Fruit fly (Drosophila melanogaster) whole organism, embryonic: ENCODE measurements around the gene pyd.

Experiments used
- Awh ChIP-seq: fragments of 200-800 bp; sonication (Bioruptor generic); IDR thresholded peaks from 2 replicates; pipeline ENCODE4, ENCODE4 v1.3.6; 2022; ENCODE audit warnings: missing biosample characterization, missing genetic modification characterization
- Bdp1 ChIP-seq: fragments of 200-800 bp; sonication (Bioruptor generic); optimal IDR thresholded peaks from 3 replicates; lab custom pipeline; 2016; ENCODE audit warnings: missing biosample characterization, missing genetic modification characterization
- C15 ChIP-seq: fragments of 200-800 bp; sonication (Bioruptor generic); IDR thresholded peaks from 3 replicates; pipeline ENCODE4 v1.3.6; 2022; ENCODE audit warnings: missing biosample characterization, missing genetic modification characterization
- CG10267 ChIP-seq: fragments of 200-800 bp; sonication (Bioruptor generic); optimal IDR thresholded peaks from 2 replicates; lab custom pipeline; 2018; ENCODE audit warnings: missing biosample characterization, mild to moderate bottlenecking, missing genetic modification characterization, moderate library complexity
- CG15269 ChIP-seq: fragments of 200-800 bp; sonication (Bioruptor generic); optimal IDR thresholded peaks from 2 replicates; lab custom pipeline; 2018; ENCODE audit warnings: missing biosample characterization, mild to moderate bottlenecking, missing genetic modification characterization, moderate library complexity
- CG15479 ChIP-seq: fragments of 200-800 bp; sonication (Bioruptor generic); optimal IDR thresholded peaks from 3 replicates; lab custom pipeline; 2019; ENCODE audit warnings: missing biosample characterization, mild to moderate bottlenecking, missing genetic modification characterization, moderate library complexity
- CG17359 ChIP-seq: fragments of 200-800 bp; sonication (Bioruptor generic); optimal IDR thresholded peaks from 3 replicates; lab custom pipeline; 2018; ENCODE audit warnings: missing biosample characterization, mild to moderate bottlenecking, missing genetic modification characterization, moderate library complexity
- CG30020 ChIP-seq: fragments of 200-800 bp; optimal IDR thresholded peaks from 2 replicates; lab custom pipeline; 2019; ENCODE audit warnings: missing biosample characterization, mild to moderate bottlenecking, missing genetic modification characterization, moderate library complexity
- CG3163 ChIP-seq: fragments of 200-800 bp; sonication (Bioruptor generic); optimal IDR thresholded peaks from 3 replicates; lab custom pipeline; 2016; ENCODE audit warnings: missing biosample characterization, missing genetic modification characterization
- CG32767 ChIP-seq: fragments of 200-800 bp; sonication (Bioruptor generic); IDR thresholded peaks from 2 replicates; pipeline ENCODE4 v1.3.6; 2022; ENCODE audit warnings: missing biosample characterization, missing genetic modification characterization
- CG4707 ChIP-seq: fragments of 200-800 bp; sonication (Bioruptor generic); optimal IDR thresholded peaks from 2 replicates; lab custom pipeline; 2018; ENCODE audit warnings: missing biosample characterization, mild to moderate bottlenecking, missing genetic modification characterization, moderate library complexity
- CG6791 ChIP-seq: fragments of 200-800 bp; sonication (Bioruptor generic); IDR thresholded peaks from 3 replicates; pipeline ENCODE4 v1.3.6; 2022; ENCODE audit warnings: missing biosample characterization, missing genetic modification characterization; ENCODE audit not compliant: partially characterized antibody
- CG8924 ChIP-seq: fragments of 200-800 bp; optimal IDR thresholded peaks from 3 replicates; lab custom pipeline; 2019; ENCODE audit warnings: missing biosample characterization, mild to moderate bottlenecking, missing genetic modification characterization, moderate library complexity
- CG9437 ChIP-seq: fragments of 200-800 bp; sonication (Bioruptor generic); optimal IDR thresholded peaks from 2 replicates; lab custom pipeline; 2018; ENCODE audit warnings: missing biosample characterization, mild to moderate bottlenecking, missing genetic modification characterization
- CoRest ChIP-seq: fragments of 200-800 bp; sonication (Bioruptor generic); optimal IDR thresholded peaks from 3 replicates; lab custom pipeline; 2018; ENCODE audit warnings: missing biosample characterization, mild to moderate bottlenecking, missing genetic modification characterization, moderate library complexity
- Dll ChIP-seq: fragments of 200-800 bp; sonication (Bioruptor generic); IDR thresholded peaks from 4 replicates; pipeline ENCODE4 v1.3.6; 2022; ENCODE audit warnings: missing biosample characterization, missing genetic modification characterization; ENCODE audit not compliant: partially characterized antibody
- Dref ChIP-seq: fragments of 200-800 bp; sonication (Bioruptor generic); IDR thresholded peaks from 2 replicates; pipeline ENCODE4 v1.3.6; 2022; ENCODE audit warnings: missing biosample characterization, missing genetic modification characterization
- Fer3 ChIP-seq: fragments of 200-800 bp; sonication (Bioruptor generic); optimal IDR thresholded peaks from 2 replicates; lab custom pipeline; 2018; ENCODE audit warnings: missing biosample characterization, mild to moderate bottlenecking, missing genetic modification characterization, moderate library complexity
- HmgD ChIP-seq: fragments of 200-800 bp; sonication (Bioruptor generic); optimal IDR thresholded peaks from 3 replicates; lab custom pipeline; 2016; ENCODE audit warnings: missing biosample characterization, missing genetic modification characterization
- Lhr ChIP-seq: fragments of 200-800 bp; sonication (Bioruptor generic); optimal IDR thresholded peaks from 3 replicates; lab custom pipeline; 2017; ENCODE audit warnings: mild to moderate bottlenecking, missing biosample characterization, missing genetic modification reagents, missing genetic modification characterization
- Optix ChIP-seq: fragments of 200-800 bp; sonication (Bioruptor generic); IDR thresholded peaks from 3 replicates; pipeline ENCODE4 v1.3.6; 2022; ENCODE audit warnings: missing biosample characterization, missing genetic modification characterization
- Ptx1 ChIP-seq: fragments of 200-800 bp; sonication (Bioruptor generic); IDR thresholded peaks from 2 replicates; pipeline ENCODE4 v1.3.6; 2022; ENCODE audit warnings: missing biosample characterization, missing genetic modification characterization
- Sox102F ChIP-seq: fragments of 200-800 bp; sonication (Bioruptor generic); optimal IDR thresholded peaks from 2 replicates; lab custom pipeline; 2018; ENCODE audit warnings: missing biosample characterization, mild to moderate bottlenecking, missing genetic modification characterization, moderate library complexity
- Spps ChIP-seq: fragments of 200-800 bp; sonication (Bioruptor generic); optimal IDR thresholded peaks from 2 replicates; lab custom pipeline; 2018; ENCODE audit warnings: missing biosample characterization, mild to moderate bottlenecking, missing genetic modification characterization
- Ssrp ChIP-seq: fragments of 200-800 bp; sonication (Bioruptor generic); optimal IDR thresholded peaks from 2 replicates; lab custom pipeline; 2018; ENCODE audit warnings: missing biosample characterization, mild to moderate bottlenecking, missing genetic modification characterization, moderate library complexity
- Xrp1 ChIP-seq: fragments of 200-800 bp; sonication (Bioruptor generic); IDR thresholded peaks from 2 replicates; pipeline ENCODE4 v1.3.6; 2022; ENCODE audit warnings: missing biosample characterization, missing genetic modification characterization
- abd-A ChIP-seq: fragments of 200-800 bp; sonication (Bioruptor generic); optimal IDR thresholded peaks from 3 replicates; lab custom pipeline; 2019; ENCODE audit warnings: missing biosample characterization, mild to moderate bottlenecking, missing genetic modification characterization, moderate library complexity
- croc ChIP-seq: fragments of 200-800 bp; sonication (Bioruptor generic); conservative IDR thresholded peaks from 3 replicates; pipeline ENCODE4 v1.3.6; 2022; ENCODE audit warnings: missing biosample characterization, missing genetic modification characterization
- esg ChIP-seq: fragments of 200-800 bp; sonication (Bioruptor generic); conservative IDR thresholded peaks from 2 replicates; pipeline ENCODE4 v1.3.6; 2022; ENCODE audit warnings: missing biosample characterization, missing genetic modification characterization
- gem ChIP-seq: fragments of 200-800 bp; sonication (Bioruptor generic); optimal IDR thresholded peaks from 2 replicates; lab custom pipeline; 2019; ENCODE audit warnings: missing biosample characterization, mild to moderate bottlenecking, missing genetic modification characterization, moderate library complexity
- grn ChIP-seq: fragments of 200-800 bp; sonication (Bioruptor generic); optimal IDR thresholded peaks from 3 replicates; lab custom pipeline; 2017; ENCODE audit warnings: missing biosample characterization, missing genetic modification characterization
- ind ChIP-seq: fragments of 200-800 bp; sonication (Bioruptor generic); optimal IDR thresholded peaks from 3 replicates; lab custom pipeline; 2016; ENCODE audit warnings: missing biosample characterization, missing genetic modification characterization
- jigr1 ChIP-seq: fragments of 200-800 bp; sonication (Bioruptor generic); IDR thresholded peaks from 3 replicates; pipeline ENCODE4 v1.3.6; 2022; ENCODE audit warnings: missing biosample characterization, missing genetic modification characterization
- lab ChIP-seq: fragments of 200-800 bp; sonication (Bioruptor generic); optimal IDR thresholded peaks from 3 replicates; lab custom pipeline; 2017; ENCODE audit warnings: missing biosample characterization, missing genetic modification characterization, mild to moderate bottlenecking, moderate library complexity, missing genetic modification reagents
- lola ChIP-seq, 3 experiments: fragments of >200 bp in 2 of 3; fragments of 200-800 bp in 1 of 3; sonication (Bioruptor generic) in 1 of 3; optimal IDR thresholded peaks; 2 replicates each; lab custom pipeline; 2017 to 2019; ENCODE audit warnings: missing biosample characterization in 3 of 3, missing genetic modification characterization in 3 of 3, mild to moderate bottlenecking in 1 of 3, moderate library complexity in 1 of 3
- nau ChIP-seq: fragments of 200-800 bp; sonication (Bioruptor generic); optimal IDR thresholded peaks from 3 replicates; lab custom pipeline; 2017; ENCODE audit warnings: missing biosample characterization, mild to moderate bottlenecking, missing genetic modification characterization, missing genetic modification reagents
- nmo ChIP-seq: fragments of 200-800 bp; sonication (Bioruptor generic); optimal IDR thresholded peaks from 2 replicates; lab custom pipeline; 2018; ENCODE audit warnings: missing biosample characterization, mild to moderate bottlenecking, missing genetic modification characterization, moderate library complexity
- pita ChIP-seq: fragments of 200-800 bp; sonication (Bioruptor generic); optimal IDR thresholded peaks from 2 replicates; lab custom pipeline; 2017; ENCODE audit warnings: missing biosample characterization, mild to moderate bottlenecking, missing genetic modification characterization
- ro ChIP-seq: fragments of 200-800 bp; sonication (Bioruptor generic); IDR thresholded peaks from 2 replicates; pipeline ENCODE4 v1.3.6; 2022; ENCODE audit warnings: missing biosample characterization, missing genetic modification characterization
- row ChIP-seq: fragments of 200-800 bp; sonication (Bioruptor generic); IDR thresholded peaks from 3 replicates; pipeline ENCODE4 v1.3.6; 2022; ENCODE audit warnings: missing biosample characterization, missing genetic modification characterization
- run ChIP-seq: fragments of 200-800 bp; sonication (Bioruptor generic); optimal IDR thresholded peaks from 3 replicates; lab custom pipeline; 2018; ENCODE audit warnings: missing biosample characterization, mild to moderate bottlenecking, missing genetic modification characterization
- sc ChIP-seq, 3 experiments: fragments of >200 bp in 2 of 3; fragments of 200-800 bp in 1 of 3; sonication (Bioruptor generic) in 1 of 3; optimal IDR thresholded peaks; 2 replicates in 2 of 3; 3 replicates in 1 of 3; lab custom pipeline; 2017; ENCODE audit warnings: mild to moderate bottlenecking in 1 of 3, missing biosample characterization in 1 of 3, missing genetic modification characterization in 1 of 3, missing genetic modification reagents in 1 of 3
- sd ChIP-seq: fragments of 200-800 bp; sonication (Bioruptor generic); optimal IDR thresholded peaks from 3 replicates; lab custom pipeline; 2018; ENCODE audit warnings: missing biosample characterization, mild to moderate bottlenecking, missing genetic modification characterization, moderate library complexity
- slp2 ChIP-seq: fragments of 200-800 bp; sonication (Bioruptor generic); optimal IDR thresholded peaks from 2 replicates; lab custom pipeline; 2016; ENCODE audit warnings: missing biosample characterization, missing genetic modification characterization
- sqz ChIP-seq: fragments of 200-800 bp; sonication (Bioruptor generic); optimal IDR thresholded peaks from 3 replicates; lab custom pipeline; 2018; ENCODE audit warnings: missing biosample characterization, mild to moderate bottlenecking, missing genetic modification characterization
- trem ChIP-seq: fragments of 200-800 bp; optimal IDR thresholded peaks from 3 replicates; lab custom pipeline; 2019; ENCODE audit warnings: missing biosample characterization, mild to moderate bottlenecking, missing genetic modification characterization, moderate library complexity
- unpg ChIP-seq: fragments of 200-800 bp; sonication (Bioruptor generic); optimal IDR thresholded peaks from 3 replicates; lab custom pipeline; 2018; ENCODE audit warnings: missing biosample characterization, mild to moderate bottlenecking, missing genetic modification characterization, moderate library complexity

pyd gene

DNA sequence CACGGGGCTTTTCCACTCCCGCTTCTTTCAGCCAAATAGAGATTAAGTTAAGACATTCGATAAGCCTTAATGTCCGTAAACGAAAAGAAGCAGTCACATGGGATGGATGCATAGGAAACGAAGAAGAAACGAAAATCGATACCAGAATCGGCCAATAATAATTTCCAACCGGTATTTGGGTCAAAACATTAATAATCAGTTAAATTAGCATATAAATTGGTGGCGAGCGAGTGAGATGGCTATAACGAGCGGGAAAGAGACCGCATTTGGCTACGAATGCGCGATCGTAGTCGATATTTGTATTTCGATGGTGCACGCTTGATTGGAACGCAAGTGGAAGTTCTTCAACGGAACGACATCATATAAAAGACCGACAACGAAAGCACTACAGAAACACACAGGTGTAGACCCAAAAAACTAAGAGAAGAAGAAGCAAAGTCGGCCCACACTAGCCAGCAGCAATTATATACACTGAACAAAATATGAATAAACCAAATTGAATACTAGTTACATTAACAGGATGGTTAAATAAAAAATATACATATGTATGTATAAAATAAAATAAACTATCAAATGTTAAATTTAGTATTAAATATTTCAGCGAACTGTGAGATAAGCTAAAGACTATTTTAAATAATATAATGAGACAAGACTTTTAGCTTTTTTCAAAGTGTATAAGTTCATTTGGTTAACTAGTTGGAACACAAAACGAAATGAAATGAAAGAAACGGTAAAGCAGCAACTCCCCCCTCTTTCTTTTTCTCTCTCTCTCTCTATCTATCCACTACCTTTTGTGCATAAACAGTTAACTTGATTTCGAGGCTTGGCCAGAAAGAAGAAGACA lies 23.0 kb upstream of the pyd start (continued):
- TF ChIP-seq CG9437 (GFP tag; lab: Kevin White, UChicago) (peak; percentile 37), unpg (peak; percentile 72), sc (optimal IDR thresholded peaks at IDR 0.05; lab: Kevin White, UChicago) (no peak), sc (GFP tag; optimal IDR thresholded peaks at IDR 0.05; lab: Kevin White, UChicago) (peak; percentile 40), gem (peak; percentile 88), esg (peak; percentile 29; the same call in 1 of the 2 replicates), CG4707 (GFP tag; lab: Kevin White, UChicago) (peak; percentile 2), ro (no peak), row (GFP tag; lab: Robert Waterston, UW) (peak; percentile 37; the same call in 1 of the 3 replicates), CG6791 (GFP tag; lab: Robert Waterston, UW) (no peak), Ssrp (tag; lab: Kevin White, UChicago) (peak; percentile 75), Awh (GFP tag; lab: Robert Waterston, UW) (peak; percentile 62; the same call in 1 of the 2 replicates), CoRest (tag; lab: Kevin White, UChicago) (peak; percentile 66), CG3163 (no peak), nmo (peak; percentile 77), C15 (no peak), nau (GFP tag; lab: Kevin White, UChicago) (no peak), sd (tag; lab: Kevin White, UChicago) (peak; percentile 84), CG8924 (tag; lab: Kevin White, UChicago) (peak; percentile 69), Lhr (peak; percentile 27), abd-A (tag; lab: Kevin White, UChicago) (peak; percentile 97), CG32767 (GFP tag; lab: Robert Waterston, UW) (peak; percentile 60; the same call in 1 of the 2 replicates), CG10267 (tag; lab: Kevin White, UChicago) (peak; percentile 77), ind (GFP tag; lab: Kevin White, UChicago) (peak; percentile 12), HmgD (GFP tag; lab: Kevin White, UChicago) (no peak), Fer3 (tag; lab: Kevin White, UChicago) (peak; percentile 4), croc (GFP tag; lab: Robert Waterston, UW) (peak; percentile 39), slp2 (GFP tag; lab: Kevin White, UChicago) (no peak), CG15479 (GFP tag; lab: Kevin White, UChicago) (no peak), grn (peak; percentile 19), sqz (GFP tag; lab: Kevin White, UChicago) (peak; percentile 37), Spps (tag; lab: Kevin White, UChicago) (peak; percentile 64), CG30020 (tag; lab: Kevin White, UChicago) (peak; percentile 24), lola (GFP tag; optimal IDR thresholded peaks at IDR 0.05; lab: Kevin White, UChicago) (peak in 1 of 3 experiments; percentile 80), Ptx1 (GFP tag; lab: Robert Waterston, UW) (peak; percentile 63; the same call in 1 of the 2 replicates), Bdp1 (GFP tag; lab: Kevin White, UChicago) (no peak), Dref (GFP tag; lab: Robert Waterston, UW) (no peak), pita (GFP tag; lab: Kevin White, UChicago) (no peak), Optix (GFP tag; lab: Robert Waterston, UW) (no peak), run (tag; lab: Kevin White, UChicago) (peak; percentile 32), Xrp1 (GFP tag; lab: Robert Waterston, UW) (peak; percentile 59), Dll (GFP tag; lab: Robert Waterston, UW) (no peak), jigr1 (GFP tag; lab: Robert Waterston, UW) (no peak), lab (peak; percentile 40), CG15269 (tag; lab: Kevin White, UChicago) (peak; percentile 57), trem (peak; percentile 80), CG17359 (tag; lab: Kevin White, UChicago) (peak; percentile 79), Sox102F (GFP tag; lab: Kevin White, UChicago) (peak; percentile 86)
